Worm (Caenorhabditis elegans) whole organism, mixed stage, embryonic: ENCODE data around the gene fbxb-71.
A peak's percentile ranks its signal among the peaks of the same experiment; 100 is the strongest.

Experiments used
- M03D4.4 ChIP-seq: sonication (generic microtip); optimal IDR thresholded peaks from 2 replicates; lab custom pipeline; 2017; ENCODE audit warnings: mild to moderate bottlenecking, missing genetic modification characterization, missing compliant biosample characterization
- bed-3 ChIP-seq: fragments of 200-800 bp; sonication (Bioruptor generic); optimal IDR thresholded peaks from 3 replicates; lab custom pipeline; 2018; ENCODE audit warnings: mild to moderate bottlenecking, missing genetic modification characterization, moderate library complexity, missing compliant biosample characterization
- blmp-1 ChIP-seq: fragments of 150-350 bp; optimal IDR thresholded peaks from 2 replicates; lab custom pipeline; 2014; ENCODE audit warnings: missing biosample characterization, missing genetic modification characterization
- ceh-39 ChIP-seq: fragments of 150-350 bp; optimal IDR thresholded peaks from 2 replicates; lab custom pipeline; 2014; ENCODE audit warnings: missing biosample characterization, missing genetic modification characterization
- ceh-43 ChIP-seq: fragments of 200-800 bp; sonication (Bioruptor generic); optimal IDR thresholded peaks from 2 replicates; lab custom pipeline; 2018; ENCODE audit warnings: mild to moderate bottlenecking, missing genetic modification characterization, moderate library complexity, missing compliant biosample characterization
- ceh-83 ChIP-seq: fragments of 200-800 bp; sonication (Bioruptor generic); optimal IDR thresholded peaks from 2 replicates; lab custom pipeline; 2018; ENCODE audit warnings: mild to moderate bottlenecking, missing genetic modification characterization, missing compliant biosample characterization
- ces-1 ChIP-seq: fragments of 150-350 bp; optimal IDR thresholded peaks from 2 replicates; lab custom pipeline; 2014; ENCODE audit warnings: missing biosample characterization, missing genetic modification reagents, missing genetic modification characterization
- drap-1 ChIP-seq: fragments of 200-800 bp; sonication (Bioruptor generic); optimal IDR thresholded peaks from 3 replicates; lab custom pipeline; 2018; ENCODE audit warnings: mild to moderate bottlenecking, missing genetic modification characterization, missing compliant biosample characterization
- elt-1 ChIP-seq: sonication (generic microtip); optimal IDR thresholded peaks from 2 replicates; lab custom pipeline; 2017; ENCODE audit warnings: missing genetic modification characterization, mild to moderate bottlenecking, missing compliant biosample characterization, antibody characterized with exemption, moderate library complexity, borderline replicate concordance; ENCODE audit not compliant: insufficient read depth
- elt-3 ChIP-seq: fragments of 150-350 bp; optimal IDR thresholded peaks from 2 replicates; lab custom pipeline; 2014; ENCODE audit warnings: missing biosample characterization, missing genetic modification characterization
- ham-2 ChIP-seq: fragments of 200-800 bp; sonication (Bioruptor generic); optimal IDR thresholded peaks from 2 replicates; lab custom pipeline; 2018; ENCODE audit warnings: mild to moderate bottlenecking, missing genetic modification characterization, missing compliant biosample characterization
- hlh-1 ChIP-seq: fragments of 150-350 bp; optimal IDR thresholded peaks from 2 replicates; lab custom pipeline; 2014; ENCODE audit warnings: missing biosample characterization, missing genetic modification reagents, missing genetic modification characterization
- lin-13 ChIP-seq: fragments of 150-350 bp; optimal IDR thresholded peaks from 2 replicates; lab custom pipeline; 2014; ENCODE audit warnings: missing biosample characterization, missing genetic modification characterization
- lin-32 ChIP-seq: fragments of 200-800 bp; sonication (Bioruptor generic); optimal IDR thresholded peaks from 2 replicates; lab custom pipeline; 2018; ENCODE audit warnings: mild to moderate bottlenecking, missing genetic modification characterization, missing compliant biosample characterization
- mab-5 ChIP-seq: fragments of 150-350 bp; optimal IDR thresholded peaks from 2 replicates; lab custom pipeline; 2014; ENCODE audit warnings: missing biosample characterization, missing genetic modification characterization
- mls-2 ChIP-seq: sonication (generic microtip); optimal IDR thresholded peaks from 2 replicates; lab custom pipeline; 2016; ENCODE audit warnings: mild to moderate bottlenecking, missing genetic modification characterization, moderate library complexity, missing compliant biosample characterization
- nhr-12 ChIP-seq: fragments of 150-350 bp; optimal IDR thresholded peaks from 2 replicates; lab custom pipeline; 2014; ENCODE audit warnings: missing biosample characterization, missing genetic modification characterization
- nhr-2 ChIP-seq: fragments of 150-350 bp; optimal IDR thresholded peaks from 2 replicates; lab custom pipeline; 2014; ENCODE audit warnings: missing biosample characterization, missing genetic modification characterization
- nhr-237 ChIP-seq: fragments of 150-350 bp; optimal IDR thresholded peaks from 2 replicates; lab custom pipeline; 2014; ENCODE audit warnings: missing biosample characterization, missing genetic modification characterization
- nhr-76 ChIP-seq: sonication (generic microtip); optimal IDR thresholded peaks from 2 replicates; lab custom pipeline; 2017; ENCODE audit warnings: missing biosample characterization, missing genetic modification characterization
- pha-4 ChIP-seq: fragments of 150-350 bp; optimal IDR thresholded peaks from 2 replicates; lab custom pipeline; 2018; ENCODE audit warnings: missing biosample characterization, missing genetic modification reagents, missing genetic modification characterization
- sem-2 ChIP-seq: fragments of 200-800 bp; sonication (Bioruptor generic); optimal IDR thresholded peaks from 2 replicates; lab custom pipeline; 2018; ENCODE audit warnings: mild to moderate bottlenecking, missing genetic modification characterization, missing compliant biosample characterization
- snpc-4 ChIP-seq: fragments of 150-350 bp; optimal IDR thresholded peaks from 2 replicates; lab custom pipeline; 2014; ENCODE audit warnings: missing biosample characterization, missing genetic modification characterization
- sptf-1 ChIP-seq: sonication (generic microtip); optimal IDR thresholded peaks from 2 replicates; lab custom pipeline; 2017; ENCODE audit warnings: mild to moderate bottlenecking, missing genetic modification characterization, moderate library complexity, missing compliant biosample characterization
- tbx-8 ChIP-seq: fragments of 200-800 bp; sonication (Bioruptor generic); optimal IDR thresholded peaks from 2 replicates; lab custom pipeline; 2018; ENCODE audit warnings: mild to moderate bottlenecking, missing genetic modification characterization, moderate library complexity, missing compliant biosample characterization
- unc-120 ChIP-seq: sonication (generic microtip); optimal IDR thresholded peaks from 2 replicates; lab custom pipeline; 2017; ENCODE audit warnings: missing genetic modification characterization, missing compliant biosample characterization; ENCODE audit not compliant: poor library complexity, severe bottlenecking
- unc-39 ChIP-seq: fragments of 150-350 bp; optimal IDR thresholded peaks from 2 replicates; lab custom pipeline; 2014; ENCODE audit warnings: missing biosample characterization, missing genetic modification characterization
- unc-62 ChIP-seq: fragments of 150-350 bp; optimal IDR thresholded peaks from 2 replicates; lab custom pipeline; 2014; ENCODE audit warnings: missing biosample characterization, missing genetic modification reagents, missing genetic modification characterization
- zip-8 ChIP-seq: fragments of 150-350 bp; optimal IDR thresholded peaks from 2 replicates; lab custom pipeline; 2014; ENCODE audit warnings: missing biosample characterization, missing genetic modification characterization
- ztf-11 ChIP-seq: fragments of 150-350 bp; optimal IDR thresholded peaks from 2 replicates; lab custom pipeline; 2014; ENCODE audit warnings: missing biosample characterization, missing genetic modification characterization

The fbxb-71 gene

DNA sequence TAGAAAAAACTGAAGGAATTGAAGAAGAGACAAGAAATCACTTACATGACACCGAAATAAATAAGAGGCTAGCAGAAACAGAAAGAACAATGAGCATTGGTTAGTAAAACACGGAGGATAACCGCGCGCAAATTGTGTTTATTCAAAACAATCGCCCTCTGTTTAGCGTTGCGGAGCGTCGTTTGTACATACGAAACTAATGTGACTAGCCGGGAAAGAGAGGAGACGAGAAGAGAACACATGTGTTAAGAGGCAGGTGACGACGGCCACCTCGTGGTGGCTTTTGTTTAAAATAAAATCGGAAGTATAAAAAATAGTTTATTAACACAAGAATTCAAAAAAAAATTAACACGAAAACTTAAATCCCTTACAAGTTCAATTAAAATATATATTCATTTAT lies 16.9 kb upstream of the fbxb-71 start, which contains the start of gene F40F4.7:
Gene F40F4.7 (minus strand): TSS at position 122 of the 400 bp plus-strand sequence.
- TF ChIP-seq elt-1 (tag; lab: Kevin White, UChicago) (no peak), mab-5 (no peak), lin-13 (tag; lab: Kevin White, UChicago) (peak; percentile 39), ham-2 (no peak), pha-4 (peak; percentile 61), unc-39 (tag; lab: Kevin White, UChicago) (no peak), nhr-12 (no peak), mls-2 (no peak), ces-1 (GFP tag; lab: Kevin White, UChicago) (no peak), lin-32 (GFP tag; lab: Kevin White, UChicago) (no peak), sptf-1 (tag; lab: Kevin White, UChicago) (no peak), bed-3 (GFP tag; lab: Kevin White, UChicago) (no peak), drap-1 (GFP tag; lab: Kevin White, UChicago) (no peak), ceh-39 (tag; lab: Kevin White, UChicago) (no peak), tbx-8 (GFP tag; lab: Kevin White, UChicago) (no peak), hlh-1 (tag; lab: Kevin White, UChicago) (peak; percentile 99), sem-2 (GFP tag; lab: Kevin White, UChicago) (no peak), elt-3 (tag; lab: Kevin White, UChicago) (no peak), blmp-1 (tag; lab: Kevin White, UChicago) (no peak), ceh-43 (GFP tag; lab: Kevin White, UChicago) (no peak), nhr-2 (tag; lab: Kevin White, UChicago) (no peak)

DNA sequence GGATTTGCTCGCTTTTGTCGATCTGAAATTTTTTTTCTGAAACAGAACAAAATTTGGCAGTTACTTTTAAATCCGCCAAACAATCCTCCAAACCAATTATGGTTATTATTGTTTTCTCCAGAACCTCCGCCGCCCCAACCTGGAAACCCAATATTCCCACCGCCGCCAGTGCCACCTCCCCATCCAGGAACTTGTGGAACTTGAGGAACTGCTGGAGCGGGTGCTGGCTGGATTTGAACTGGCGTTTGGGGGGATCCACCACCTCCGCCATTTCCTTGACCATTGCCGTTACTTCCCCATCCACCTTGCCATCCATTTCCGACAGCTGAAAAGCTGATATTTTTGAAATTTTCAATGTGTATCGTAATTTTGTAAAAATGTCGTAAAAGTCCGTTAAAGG lies 14.9 kb upstream of the fbxb-71 start:
- no peak for TF ChIP-seq drap-1 (GFP tag; lab: Kevin White, UChicago)
- TF ChIP-seq sptf-1 (tag; lab: Kevin White, UChicago): no peak
- no peak for TF ChIP-seq tbx-8 (GFP tag; lab: Kevin White, UChicago)
- no peak for TF ChIP-seq ceh-83 (GFP tag; lab: Kevin White, UChicago)
- TF ChIP-seq lin-32 (GFP tag; lab: Kevin White, UChicago): no peak
- TF ChIP-seq lin-13 (tag; lab: Kevin White, UChicago): no peak
- no peak for TF ChIP-seq snpc-4 (tag; lab: Kevin White, UChicago)

DNA sequence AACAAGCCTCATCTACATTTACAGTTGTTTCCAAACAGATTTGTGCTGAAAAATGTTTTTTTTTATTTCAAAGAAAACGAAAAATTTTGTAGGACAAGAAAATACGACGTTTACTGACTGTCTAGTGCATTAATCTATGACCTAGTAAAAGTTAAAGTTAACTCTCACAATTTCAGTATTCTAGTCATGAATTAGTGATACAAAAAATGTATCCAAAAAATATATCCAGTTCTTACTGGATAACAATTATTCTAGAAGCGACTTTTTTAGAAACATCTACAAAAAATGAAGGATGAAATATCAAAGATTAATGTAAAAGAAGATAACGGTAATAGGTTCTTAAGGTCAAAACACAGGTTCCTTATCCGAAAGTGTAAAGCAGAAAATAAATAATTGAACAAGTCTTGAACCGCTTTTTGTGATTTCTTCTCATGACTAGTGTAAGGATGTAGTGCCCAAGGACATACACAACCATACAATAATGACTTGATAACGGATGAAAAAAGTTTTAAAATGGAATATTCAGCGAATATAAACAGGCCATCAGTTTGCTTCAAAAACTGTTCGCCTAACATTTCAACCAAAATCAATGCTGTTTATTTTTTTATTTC lies 12.1 kb upstream of the fbxb-71 start, which contains the start of gene pqn-37:
Gene pqn-37 (minus strand): TSS at position 51 of the 611 bp plus-strand sequence.
- TF ChIP-seq sem-2 (GFP tag; lab: Kevin White, UChicago) (no peak), unc-120 (tag; lab: Kevin White, UChicago) (no peak), drap-1 (GFP tag; lab: Kevin White, UChicago) (no peak), zip-8 (tag; lab: Kevin White, UChicago) (no peak), nhr-76 (tag; lab: Kevin White, UChicago) (no peak), bed-3 (GFP tag; lab: Kevin White, UChicago) (no peak), blmp-1 (tag; lab: Kevin White, UChicago) (no peak), M03D4.4 (tag; lab: Kevin White, UChicago) (no peak), lin-13 (tag; lab: Kevin White, UChicago) (no peak), nhr-237 (tag; lab: Kevin White, UChicago) (no peak)

DNA sequence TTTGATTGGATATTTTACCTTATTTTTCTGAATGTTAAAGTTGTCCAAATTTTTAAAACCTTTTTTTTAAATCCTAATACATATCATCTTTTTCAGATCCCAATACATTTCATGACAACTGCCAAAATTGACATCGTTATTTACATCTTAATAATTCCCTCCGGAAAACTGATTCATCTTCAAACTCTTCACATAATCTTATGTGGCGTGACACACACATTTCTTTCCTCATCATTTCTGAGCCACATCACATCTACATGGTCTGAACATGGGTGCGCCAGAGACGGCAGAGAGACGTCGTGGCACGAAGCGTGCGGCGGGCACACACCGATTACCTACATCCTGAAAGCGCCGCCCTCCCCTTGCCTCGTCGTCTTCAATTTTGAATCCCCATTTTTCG lies 10.2 kb upstream of the fbxb-71 start, which contains the start of gene tba-9:
Gene tba-9 (plus strand): TSS at position 301 of the 400 bp plus-strand sequence.
- TF ChIP-seq lin-32 (GFP tag; lab: Kevin White, UChicago) (no peak), ces-1 (GFP tag; lab: Kevin White, UChicago) (no peak), sptf-1 (tag; lab: Kevin White, UChicago) (no peak), ztf-11 (tag; lab: Kevin White, UChicago) (no peak), unc-62 (no peak), bed-3 (GFP tag; lab: Kevin White, UChicago) (no peak)
- TF ChIP-seq, all 35 proteins: peak for 0
